Fruit fly (Drosophila melanogaster): Measurements from ENCODE around the gene Vha13.

Vha13 gene

dm6 chr3R:19642092-19642892 lies 1.9 kb downstream of the Vha13 start, which contains the start of gene subdued (continued):
- TF ChIP-seq Abd-B (GFP tag; optimal IDR thresholded peaks at IDR 0.05), result no peak
- no peak for TF ChIP-seq unpg (GFP tag; optimal IDR thresholded peaks at IDR 0.05)
- TF ChIP-seq lab (GFP tag; optimal IDR thresholded peaks at IDR 0.05), result no peak
- 0 out of 3 replicates have a peak, but pooled peaks have one; percentile 3 for TF ChIP-seq CG3726 (GFP tag; IDR thresholded peaks at IDR 0.05)
- TF ChIP-seq CG13287 (GFP tag; IDR thresholded peaks at IDR 0.05; ENCODE audit: partially characterized antibody), result no peak
- no peak for TF ChIP-seq pb (GFP tag; optimal IDR thresholded peaks at IDR 0.05)
- TF ChIP-seq CG34224 (GFP tag; IDR thresholded peaks at IDR 0.05; ENCODE audit: partially characterized antibody), result peak; percentile 60; the same call in 1 of the 3 replicates
- peak; percentile 90 for TF ChIP-seq E2f2 (GFP tag; IDR thresholded peaks at IDR 0.05)
- TF ChIP-seq Dref (GFP tag; IDR thresholded peaks at IDR 0.05), result peak; percentile 75
- no peak for TF ChIP-seq sens (GFP tag)
- no peak; the same call in 1 of the 2 replicates for TF ChIP-seq unc-4 (GFP tag; IDR thresholded peaks at IDR 0.05; ENCODE audit: partially characterized antibody)
- TF ChIP-seq Pdp1 (GFP tag; optimal IDR thresholded peaks at IDR 0.05), result peak in 1 of 2 experiments; percentile 51
- TF ChIP-seq CG13296 (GFP tag; optimal IDR thresholded peaks at IDR 0.05), result no peak
- TF ChIP-seq pzg (GFP tag; optimal IDR thresholded peaks at IDR 0.05), result peak; percentile 11
- no peak for TF ChIP-seq pfk (GFP tag; optimal IDR thresholded peaks at IDR 0.05)
- TF ChIP-seq Drgx (GFP tag; IDR thresholded peaks at IDR 0.05), result no peak
- TF ChIP-seq crol (GFP tag; IDR thresholded peaks at IDR 0.05), result peak; percentile 91
- peak; percentile 4 for TF ChIP-seq CG6813 (GFP tag; optimal IDR thresholded peaks at IDR 0.05)
- TF ChIP-seq YL-1 (GFP tag; optimal IDR thresholded peaks at IDR 0.05), result peak; percentile 15
- peak; percentile 7 for TF ChIP-seq Sin3A (optimal IDR thresholded peaks at IDR 0.05)
- 0 out of 2 replicates have a peak, but pooled peaks have one; percentile 30 for TF ChIP-seq ara (GFP tag; IDR thresholded peaks at IDR 0.05)
- TF ChIP-seq CG4404 (GFP tag; IDR thresholded peaks at IDR 0.05), result no peak
- no peak for TF ChIP-seq CG10147 (GFP tag; optimal IDR thresholded peaks at IDR 0.05)
- TF ChIP-seq CG10959 (GFP tag; IDR thresholded peaks at IDR 0.05), result no peak
- TF ChIP-seq Rx (GFP tag; IDR thresholded peaks at IDR 0.05), result no peak
- TF ChIP-seq CG17385 (GFP tag; optimal IDR thresholded peaks at IDR 0.05), result peak; percentile 83
- TF ChIP-seq gce (GFP tag; IDR thresholded peaks at IDR 0.05), result no peak
- TF ChIP-seq bbx (GFP tag; IDR thresholded peaks at IDR 0.05; ENCODE audit: partially characterized antibody), result peak; percentile 38
- no peak for TF ChIP-seq hth (optimal IDR thresholded peaks at IDR 0.05)
- TF ChIP-seq grn (GFP tag; optimal IDR thresholded peaks at IDR 0.05), result no peak
- TF ChIP-seq Opbp (GFP tag; IDR thresholded peaks at IDR 0.05; ENCODE audit: partially characterized antibody), result peak; percentile 19; the same call in 2 of the 3 replicates
- TF ChIP-seq dpn (GFP tag; optimal IDR thresholded peaks at IDR 0.05), result no peak
- TF ChIP-seq rib (GFP tag; IDR thresholded peaks at IDR 0.05), result peak; percentile 29; the same call in 1 of the 2 replicates
- TF ChIP-seq D19A (tag; optimal IDR thresholded peaks at IDR 0.05), result no peak
- TF ChIP-seq sug (tag; optimal IDR thresholded peaks at IDR 0.05), result peak; percentile 32
- peak; percentile 30; the same call in 1 of the 2 replicates for TF ChIP-seq inv (GFP tag; IDR thresholded peaks at IDR 0.05; ENCODE audit: partially characterized antibody)
- TF ChIP-seq Ets97D (GFP tag; optimal IDR thresholded peaks at IDR 0.05), result no peak
- peak; percentile 65 for TF ChIP-seq HLH4C (GFP tag; IDR thresholded peaks at IDR 0.05; ENCODE audit: partially characterized antibody)
- no peak for TF ChIP-seq insv (GFP tag; optimal IDR thresholded peaks at IDR 0.05)
- TF ChIP-seq Xrp1 (GFP tag; IDR thresholded peaks at IDR 0.05), result no peak
- TF ChIP-seq seq (GFP tag; IDR thresholded peaks at IDR 0.05), result 0 out of 2 replicates have a peak, but pooled peaks have one; percentile 24
- TF ChIP-seq CG15479 (GFP tag; optimal IDR thresholded peaks at IDR 0.05), result no peak
- TF ChIP-seq CG12769 (tag; optimal IDR thresholded peaks at IDR 0.05), result peak; percentile 74
- TF ChIP-seq Fer3 (tag; optimal IDR thresholded peaks at IDR 0.05), result no peak
- TF ChIP-seq Trl (optimal IDR thresholded peaks at IDR 0.05), result peak in 1 of 2 experiments; percentile 20
- no peak for TF ChIP-seq Trl (GFP tag; optimal IDR thresholded peaks at IDR 0.05)
- no peak for TF ChIP-seq CG11560 (tag; IDR thresholded peaks at IDR 0.05)
- no peak for TF ChIP-seq ewg (GFP tag; optimal IDR thresholded peaks at IDR 0.05)
- TF ChIP-seq tup (GFP tag; optimal IDR thresholded peaks at IDR 0.05), result no peak
